Worm (Caenorhabditis elegans): Measurements from ENCODE around the gene unc-18.

The unc-18 gene

ce11 chrX:7710643-7711042 lies 27.9 kb downstream of the unc-18 start, which contains the start of gene K09F5.4:
Gene K09F5.4 (minus strand): TSS chrX:7710743.
- no peak for TF ChIP-seq unc-62 (GFP tag; optimal IDR thresholded peaks at IDR 0.05)

ce11 chrX:7712887-7713286 lies 30.2 kb downstream of the unc-18 start:
- no peak for TF ChIP-seq unc-62 (GFP tag; optimal IDR thresholded peaks at IDR 0.05)

ce11 chrX:7715463-7715862 lies 32.8 kb downstream of the unc-18 start:
- no peak for TF ChIP-seq unc-62 (GFP tag; optimal IDR thresholded peaks at IDR 0.05)

ce11 chrX:7718972-7719371 lies 36.3 kb downstream of the unc-18 start, which contains the start of gene K09F5.6:
Gene K09F5.6 (plus strand): TSS chrX:7719272.
- TF ChIP-seq unc-62 (GFP tag; optimal IDR thresholded peaks at IDR 0.05), result no peak

- TF ChIP-seq unc-62 (GFP tag; optimal IDR thresholded peaks at IDR 0.05), result no peak
Measured at ce11 chrX:7720565-7720964, 37.9 kb downstream of the unc-18 start.

- no peak for TF ChIP-seq unc-62 (GFP tag; optimal IDR thresholded peaks at IDR 0.05)
Measured at ce11 chrX:7724099-7724498, 41.4 kb downstream of the unc-18 start.

ce11 chrX:7725615-7726014 lies 42.9 kb downstream of the unc-18 start, which contains the start of gene spp-14:
Gene spp-14 (plus strand): TSS chrX:7725979.
- TF ChIP-seq unc-62 (GFP tag; optimal IDR thresholded peaks at IDR 0.05), result no peak

- TF ChIP-seq unc-62 (GFP tag; optimal IDR thresholded peaks at IDR 0.05), result no peak
Measured at ce11 chrX:7726351-7726750, 43.7 kb downstream of the unc-18 start.

- no peak for TF ChIP-seq unc-62 (GFP tag; optimal IDR thresholded peaks at IDR 0.05)
Measured at ce11 chrX:7727601-7728000, 44.9 kb downstream of the unc-18 start, which contains the start of gene vit-1. Gene vit-1 (plus strand): TSS chrX:7727889.

- TF ChIP-seq unc-62 (GFP tag; optimal IDR thresholded peaks at IDR 0.05), result no peak
Measured at ce11 chrX:7733571-7733970, 50.9 kb downstream of the unc-18 start.
